Fruit fly (Drosophila melanogaster) whole organism, prepupa: ENCODE data around the gene Ubc84D.
A peak's percentile ranks its signal among the peaks of the same experiment; 100 is the strongest.

Experiments used
- CG10669 ChIP-seq: fragments of 200-800 bp; sonication (Bioruptor generic); optimal IDR thresholded peaks from 3 replicates; lab custom pipeline; 2018; ENCODE audit warnings: missing biosample characterization, mild to moderate bottlenecking, missing genetic modification characterization, moderate library complexity
- CG11902 ChIP-seq: fragments of 200-800 bp; sonication (Bioruptor generic); optimal IDR thresholded peaks from 3 replicates; lab custom pipeline; 2016; ENCODE audit warnings: missing biosample characterization, missing genetic modification characterization
- CG15336 ChIP-seq: fragments of 200-800 bp; sonication (Bioruptor generic); IDR thresholded peaks from 2 replicates; pipeline ENCODE4 v1.3.6; 2022; ENCODE audit warnings: missing biosample characterization, missing genetic modification characterization
- CG1621 ChIP-seq: fragments of 200-800 bp; sonication (Bioruptor generic); optimal IDR thresholded peaks from 3 replicates; lab custom pipeline; 2018; ENCODE audit warnings: missing biosample characterization, mild to moderate bottlenecking, missing genetic modification characterization
- CG16779 ChIP-seq: fragments of 200-800 bp; sonication (Bioruptor generic); optimal IDR thresholded peaks from 3 replicates; lab custom pipeline; 2017; ENCODE audit warnings: missing biosample characterization, mild to moderate bottlenecking, missing genetic modification characterization
- CG3032 ChIP-seq: fragments of 200-800 bp; optimal IDR thresholded peaks from 2 replicates; lab custom pipeline; 2019; ENCODE audit warnings: missing biosample characterization, mild to moderate bottlenecking, missing genetic modification characterization, moderate library complexity
- CG31627 ChIP-seq: fragments of 200-800 bp; sonication (Bioruptor generic); optimal IDR thresholded peaks from 3 replicates; lab custom pipeline; 2016; ENCODE audit warnings: missing biosample characterization, missing genetic modification characterization
- CG34406 ChIP-seq: fragments of 200-800 bp; sonication (Bioruptor generic); optimal IDR thresholded peaks from 3 replicates; lab custom pipeline; 2016; ENCODE audit warnings: missing biosample characterization, missing genetic modification characterization
- CG3919 ChIP-seq: fragments of 200-800 bp; sonication (Bioruptor generic); optimal IDR thresholded peaks from 3 replicates; lab custom pipeline; 2016; ENCODE audit warnings: missing biosample characterization, missing genetic modification characterization
- CG6163 ChIP-seq: fragments of 200-800 bp; sonication (Bioruptor generic); IDR thresholded peaks from 3 replicates; pipeline ENCODE4 v1.3.6; 2022; ENCODE audit warnings: missing biosample characterization, missing genetic modification characterization
- CG6276 ChIP-seq: fragments of 200-800 bp; sonication (Bioruptor generic); optimal IDR thresholded peaks from 2 replicates; lab custom pipeline; 2017; ENCODE audit warnings: missing biosample characterization, mild to moderate bottlenecking, missing genetic modification characterization
- CG6792 ChIP-seq: fragments of 200-800 bp; sonication (Bioruptor generic); optimal IDR thresholded peaks from 3 replicates; lab custom pipeline; 2016; ENCODE audit warnings: missing biosample characterization, missing genetic modification characterization
- CG6808 ChIP-seq: fragments of 200-800 bp; sonication (Bioruptor generic); optimal IDR thresholded peaks from 3 replicates; lab custom pipeline; 2017; ENCODE audit warnings: missing biosample characterization, missing genetic modification characterization, mild to moderate bottlenecking, moderate library complexity, missing genetic modification reagents
- CG6854 ChIP-seq: fragments of 200-800 bp; sonication (Bioruptor generic); optimal IDR thresholded peaks from 2 replicates; lab custom pipeline; 2017; ENCODE audit warnings: missing biosample characterization, mild to moderate bottlenecking, missing genetic modification characterization
- CG7368 ChIP-seq: fragments of 200-800 bp; sonication (Bioruptor generic); optimal IDR thresholded peaks from 3 replicates; lab custom pipeline; 2016; ENCODE audit warnings: missing biosample characterization, missing genetic modification characterization
- CG8119 ChIP-seq: fragments of 200-800 bp; sonication (Bioruptor generic); IDR thresholded peaks from 3 replicates; pipeline ENCODE4 v1.3.6; 2022; ENCODE audit warnings: missing biosample characterization, missing genetic modification characterization
- CG8632 ChIP-seq: fragments of 200-800 bp; sonication (Bioruptor generic); optimal IDR thresholded peaks from 3 replicates; lab custom pipeline; 2016; ENCODE audit warnings: missing biosample characterization, missing genetic modification characterization
- Eip75B ChIP-seq: fragments of 200-800 bp; sonication (Bioruptor generic); optimal IDR thresholded peaks from 3 replicates; lab custom pipeline; 2016; ENCODE audit warnings: missing biosample characterization, missing genetic modification characterization
- Eip93F ChIP-seq: fragments of 200-800 bp; sonication (Bioruptor generic); optimal IDR thresholded peaks from 2 replicates; lab custom pipeline; 2016; ENCODE audit warnings: missing biosample characterization, mild to moderate bottlenecking, missing genetic modification characterization
- Ets21C ChIP-seq: fragments of 200-800 bp; sonication (Bioruptor generic); optimal IDR thresholded peaks from 3 replicates; lab custom pipeline; 2016; ENCODE audit warnings: missing biosample characterization, missing genetic modification characterization
- Gug ChIP-seq: fragments of 200-800 bp; sonication (Bioruptor generic); IDR thresholded peaks from 2 replicates; pipeline ENCODE4 v1.3.6; 2022; ENCODE audit warnings: missing biosample characterization, missing genetic modification characterization
- Hr38 ChIP-seq: sonication (Bioruptor generic); optimal IDR thresholded peaks from 2 replicates; lab custom pipeline; 2016; ENCODE audit warnings: missing biosample characterization, missing genetic modification characterization
- Hr39 ChIP-seq: fragments of 200-800 bp; sonication (Bioruptor generic); optimal IDR thresholded peaks from 2 replicates; lab custom pipeline; 2016; ENCODE audit warnings: missing biosample characterization, missing genetic modification characterization
- Lpt ChIP-seq: fragments of 200-800 bp; sonication (Bioruptor generic); optimal IDR thresholded peaks from 3 replicates; lab custom pipeline; 2016; ENCODE audit warnings: missing biosample characterization, missing genetic modification characterization
- Met ChIP-seq: fragments of 200-800 bp; sonication (Bioruptor generic); optimal IDR thresholded peaks from 3 replicates; lab custom pipeline; 2016; ENCODE audit warnings: missing biosample characterization, missing genetic modification characterization
- OdsH ChIP-seq: fragments of 200-800 bp; sonication (Bioruptor generic); optimal IDR thresholded peaks from 3 replicates; lab custom pipeline; 2016; ENCODE audit warnings: missing biosample characterization, missing genetic modification characterization
- Smox ChIP-seq: fragments of 200-800 bp; sonication (Bioruptor generic); optimal IDR thresholded peaks from 3 replicates; lab custom pipeline; 2016; ENCODE audit warnings: missing biosample characterization, missing genetic modification characterization
- Sox102F ChIP-seq: fragments of 200-800 bp; sonication (Bioruptor generic); optimal IDR thresholded peaks from 2 replicates; lab custom pipeline; 2016; ENCODE audit warnings: missing biosample characterization, mild to moderate bottlenecking, missing genetic modification characterization
- Sox14 ChIP-seq: fragments of 200-800 bp; sonication (Bioruptor generic); optimal IDR thresholded peaks from 3 replicates; lab custom pipeline; 2016; ENCODE audit warnings: missing biosample characterization, missing genetic modification characterization
- Sox15 ChIP-seq: fragments of 200-800 bp; sonication (Bioruptor generic); optimal IDR thresholded peaks from 3 replicates; lab custom pipeline; 2016; ENCODE audit warnings: missing biosample characterization, missing genetic modification characterization
- cyc ChIP-seq: fragments of 200-800 bp; sonication (Bioruptor generic); optimal IDR thresholded peaks from 3 replicates; lab custom pipeline; 2016; ENCODE audit warnings: missing biosample characterization, missing genetic modification characterization
- dsx ChIP-seq: fragments of 200-800 bp; optimal IDR thresholded peaks from 3 replicates; lab custom pipeline; 2019; ENCODE audit warnings: missing biosample characterization, mild to moderate bottlenecking, missing genetic modification characterization, moderate library complexity; ENCODE audit not compliant: poor library complexity, severe bottlenecking
- eg ChIP-seq: fragments of 200-800 bp; sonication (Bioruptor generic); IDR thresholded peaks from 3 replicates; pipeline ENCODE4 v1.3.6; 2022; ENCODE audit warnings: missing biosample characterization, missing genetic modification characterization
- esn ChIP-seq: fragments of 200-800 bp; sonication (Bioruptor generic); optimal IDR thresholded peaks from 2 replicates; lab custom pipeline; 2016; ENCODE audit warnings: missing biosample characterization, mild to moderate bottlenecking, missing genetic modification characterization, moderate library complexity
- fd59A ChIP-seq: fragments of 200-800 bp; sonication (Bioruptor generic); optimal IDR thresholded peaks from 2 replicates; lab custom pipeline; 2017; ENCODE audit warnings: missing biosample characterization, mild to moderate bottlenecking, missing genetic modification characterization, missing genetic modification reagents
- fkh ChIP-seq: fragments of 200-800 bp; sonication (Bioruptor generic); optimal IDR thresholded peaks from 3 replicates; lab custom pipeline; 2017; ENCODE audit warnings: missing biosample characterization, mild to moderate bottlenecking, missing genetic modification characterization, moderate library complexity
- lz ChIP-seq: fragments of 200-800 bp; sonication (Bioruptor generic); optimal IDR thresholded peaks from 3 replicates; lab custom pipeline; 2016; ENCODE audit warnings: missing biosample characterization, missing genetic modification characterization
- net ChIP-seq: fragments of 200-800 bp; sonication (Bioruptor generic); optimal IDR thresholded peaks from 3 replicates; lab custom pipeline; 2016; ENCODE audit warnings: missing biosample characterization, missing genetic modification characterization
- pdm3 ChIP-seq: fragments of 200-800 bp; sonication (Bioruptor generic); optimal IDR thresholded peaks from 3 replicates; lab custom pipeline; 2016; ENCODE audit warnings: missing biosample characterization, missing genetic modification characterization
- salr ChIP-seq, 2 experiments: fragments of 200-800 bp; sonication (Bioruptor generic); optimal IDR thresholded peaks; 3 replicates each; lab custom pipeline; 2016 to 2018; ENCODE audit warnings: missing biosample characterization in 2 of 2, missing genetic modification characterization in 2 of 2, mild to moderate bottlenecking in 1 of 2
- spab ChIP-seq: fragments of 200-800 bp; sonication (Bioruptor generic); optimal IDR thresholded peaks from 2 replicates; lab custom pipeline; 2017; ENCODE audit warnings: missing biosample characterization, mild to moderate bottlenecking, missing genetic modification characterization, missing genetic modification reagents
- ss ChIP-seq, 2 experiments: fragments of 200-800 bp; sonication (Bioruptor generic); optimal IDR thresholded peaks; 2 replicates in 1 of 2; 3 replicates in 1 of 2; lab custom pipeline; 2017 to 2018; ENCODE audit warnings: mild to moderate bottlenecking in 2 of 2, missing biosample characterization in 2 of 2, missing genetic modification characterization in 2 of 2, moderate library complexity in 1 of 2
- svp ChIP-seq: fragments of 200-800 bp; sonication (Bioruptor generic); peaks from one replicate; lab custom pipeline; 2016; ENCODE audit warnings: missing biosample characterization, missing genetic modification characterization
- topi ChIP-seq: fragments of 200-800 bp; sonication (Bioruptor generic); optimal IDR thresholded peaks from 3 replicates; lab custom pipeline; 2016; ENCODE audit warnings: missing biosample characterization, missing genetic modification characterization

The Ubc84D gene

dm6 chr3R:7490884-7491283 is 28.4 kb downstream of the Ubc84D start (continued):
- TF ChIP-seq pdm3 (peak; percentile 84), dsx (GFP tag; lab: Kevin White, UChicago) (peak; percentile 47), net (GFP tag; lab: Kevin White, UChicago) (peak; percentile 81), CG6854 (GFP tag; lab: Kevin White, UChicago) (peak; percentile 15), fkh (GFP tag; lab: Kevin White, UChicago) (no peak), ss (GFP tag; optimal IDR thresholded peaks at IDR 0.05; lab: Kevin White, UChicago) (peak in 1 of 2 experiments; percentile 60), esn (GFP tag; lab: Kevin White, UChicago) (peak; percentile 88), CG6792 (GFP tag; lab: Kevin White, UChicago) (peak; percentile 69), Eip93F (GFP tag; lab: Kevin White, UChicago) (no peak), CG15336 (GFP tag; lab: Robert Waterston, UW) (peak; percentile 83), eg (peak; percentile 76), CG3919 (GFP tag; lab: Kevin White, UChicago) (peak; percentile 75), CG6276 (peak; percentile 84), CG8119 (peak; percentile 86), Eip75B (GFP tag; lab: Kevin White, UChicago) (peak; percentile 51), Sox14 (GFP tag; lab: Kevin White, UChicago) (peak; percentile 71), OdsH (GFP tag; lab: Kevin White, UChicago) (peak; percentile 89), CG11902 (GFP tag; lab: Kevin White, UChicago) (peak; percentile 59), Hr39 (GFP tag; lab: Kevin White, UChicago) (peak; percentile 74), cyc (peak; percentile 61), CG8632 (peak; percentile 78), svp (GFP tag; lab: Kevin White, UChicago) (peak; percentile 88), CG6808 (GFP tag; lab: Kevin White, UChicago) (peak; percentile 42)

- TF ChIP-seq svp (GFP tag; lab: Kevin White, UChicago) = peak; percentile 89
- no peak for TF ChIP-seq CG31627
Measured at dm6 chr3R:7489902-7490301, 29.4 kb downstream of the Ubc84D start.

- TF ChIP-seq Sox15 (GFP tag; lab: Kevin White, UChicago) (no peak), Gug (GFP tag; lab: Robert Waterston, UW) (no peak), CG34406 (GFP tag; lab: Kevin White, UChicago) (no peak), Eip75B (GFP tag; lab: Kevin White, UChicago) (no peak), CG3919 (GFP tag; lab: Kevin White, UChicago) (no peak), Ets21C (GFP tag; lab: Kevin White, UChicago) (no peak), topi (no peak), Smox (no peak), Hr38 (GFP tag; lab: Kevin White, UChicago) (no peak), CG8632 (no peak), Lpt (GFP tag; lab: Kevin White, UChicago) (no peak), salr (GFP tag; optimal IDR thresholded peaks at IDR 0.05; lab: Kevin White, UChicago) (no peak), eg (no peak), CG16779 (tag; lab: Kevin White, UChicago) (no peak), esn (GFP tag; lab: Kevin White, UChicago) (no peak), cyc (no peak), CG1621 (no peak), CG3032 (no peak), CG6854 (GFP tag; lab: Kevin White, UChicago) (no peak)
- TF ChIP-seq, all 60 proteins: peak for 0
Measured at dm6 chr3R:7475708-7476107, 43.5 kb downstream of the Ubc84D start.

DNA sequence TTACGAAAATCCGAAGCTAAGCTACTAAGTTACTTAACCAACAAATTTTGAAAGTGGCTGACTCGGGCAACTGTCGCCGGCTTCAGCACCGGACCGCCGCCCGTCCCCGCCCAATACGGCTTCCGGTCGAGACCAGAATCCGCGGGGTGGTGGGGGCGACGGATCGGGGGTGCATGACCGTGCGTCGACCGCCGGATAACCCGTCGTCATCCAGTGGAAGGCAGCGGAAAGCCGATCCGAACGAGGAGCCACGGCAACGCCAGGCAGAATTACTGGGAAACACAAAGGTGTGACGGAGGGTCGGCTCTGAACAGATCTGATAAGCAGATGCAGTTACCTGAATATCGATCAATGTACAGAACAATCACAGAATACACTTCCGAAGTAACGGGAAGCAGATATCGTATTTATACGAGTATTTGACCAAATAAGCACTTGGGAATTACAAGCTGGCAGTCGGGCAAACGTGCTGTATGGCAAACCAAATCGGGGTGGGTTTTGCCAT is 44.6 kb downstream of the Ubc84D start:
- TF ChIP-seq Sox102F (GFP tag; lab: Kevin White, UChicago) (peak; percentile 46), CG16779 (tag; lab: Kevin White, UChicago) (peak; percentile 82), CG6163 (GFP tag; lab: Robert Waterston, UW) (peak; percentile 81), fd59A (GFP tag; lab: Kevin White, UChicago) (peak; percentile 39), Met (GFP tag; lab: Kevin White, UChicago) (peak; percentile 63), spab (GFP tag; lab: Kevin White, UChicago) (peak; percentile 45), Gug (GFP tag; lab: Robert Waterston, UW) (peak; percentile 44; the same call in 1 of the 2 replicates), CG3919 (GFP tag; lab: Kevin White, UChicago) (peak; percentile 60), CG6854 (GFP tag; lab: Kevin White, UChicago) (peak; percentile 88), dsx (GFP tag; lab: Kevin White, UChicago) (peak; percentile 78), CG7368 (GFP tag; lab: Kevin White, UChicago) (peak; percentile 49), CG1621 (peak; percentile 100), Lpt (GFP tag; lab: Kevin White, UChicago) (peak; percentile 61), CG8119 (peak; percentile 57; the same call in 2 of the 3 replicates), CG31627 (no peak), eg (peak; percentile 76), lz (GFP tag; lab: Kevin White, UChicago) (peak; percentile 34), CG10669 (GFP tag; lab: Kevin White, UChicago) (peak; percentile 45), CG6792 (GFP tag; lab: Kevin White, UChicago) (peak; percentile 60)
